Worm (Caenorhabditis elegans): ENCODE results near the gene hlh-3.

DNA sequence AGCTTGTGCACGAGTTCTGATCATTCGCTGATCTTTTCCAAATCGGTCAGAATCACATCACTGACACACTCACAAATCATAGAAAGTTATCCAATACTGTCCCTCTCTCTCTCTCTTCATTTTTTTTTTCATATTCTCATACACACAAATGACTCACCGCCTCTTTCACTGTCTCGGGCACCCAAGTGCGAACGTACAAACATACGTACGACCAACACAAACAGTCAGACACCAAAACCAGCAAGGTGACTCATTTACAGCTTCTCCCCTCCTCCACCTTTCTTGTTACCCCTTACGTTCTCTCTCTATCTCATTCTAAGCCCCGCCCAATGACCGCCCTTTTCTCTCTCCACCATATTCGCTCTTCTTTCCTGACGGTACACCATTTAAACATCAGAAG is 40.6 kb downstream of the hlh-3 start:
- TF ChIP-seq ama-1 (optimal IDR thresholded peaks at IDR 0.05), result no peak
- no peak for TF ChIP-seq lin-11 (tag; optimal IDR thresholded peaks at IDR 0.05)
- TF ChIP-seq gmeb-2 (tag; optimal IDR thresholded peaks at IDR 0.05), result no peak
- no peak for TF ChIP-seq pha-4 (tag; optimal IDR thresholded peaks at IDR 0.05)
- TF ChIP-seq pqm-1 (tag; optimal IDR thresholded peaks at IDR 0.05), result no peak
- no peak for TF ChIP-seq mec-3 (tag; optimal IDR thresholded peaks at IDR 0.05; ENCODE audit: borderline replicate concordance)
- TF ChIP-seq pag-3 (tag; optimal IDR thresholded peaks at IDR 0.05; ENCODE audit: borderline replicate concordance), result no peak
- TF ChIP-seq dve-1 (tag; optimal IDR thresholded peaks at IDR 0.05), result no peak
- no peak for TF ChIP-seq tbx-2 (tag; optimal IDR thresholded peaks at IDR 0.05)
- no peak for TF ChIP-seq ceh-24 (tag; optimal IDR thresholded peaks at IDR 0.05)
- no peak for TF ChIP-seq elt-2 (tag; optimal IDR thresholded peaks at IDR 0.05)
- TF ChIP-seq hlh-13 (GFP tag; optimal IDR thresholded peaks at IDR 0.05), result no peak
- no peak for TF ChIP-seq nhr-11 (tag; optimal IDR thresholded peaks at IDR 0.05)
- TF ChIP-seq odd-2 (tag; optimal IDR thresholded peaks at IDR 0.05), result no peak
